Worm (Caenorhabditis elegans) whole organism, L4 larva: ENCODE data around the gene H17B01.5.
A peak's percentile ranks its signal among the peaks of the same experiment; 100 is the strongest.

Experiments used
- F49E8.2 ChIP-seq: sonication (generic microtip); optimal IDR thresholded peaks from 2 replicates; lab custom pipeline; 2016; ENCODE audit warnings: missing compliant biosample characterization, mild to moderate bottlenecking, missing genetic modification characterization, borderline replicate concordance
- R02D3.7 ChIP-seq: fragments of 150-350 bp; sonication (generic microtip); optimal IDR thresholded peaks from 3 replicates; lab custom pipeline; 2014; ENCODE audit warnings: missing biosample characterization, missing genetic modification characterization
- T20F7.1 ChIP-seq: fragments of 200-800 bp; sonication (Bioruptor generic); optimal IDR thresholded peaks from 2 replicates; lab custom pipeline; 2018; ENCODE audit warnings: mild to moderate bottlenecking, missing genetic modification characterization, missing compliant biosample characterization
- Y75B8A.6 ChIP-seq: fragments of 200-800 bp; sonication (Bioruptor generic); IDR thresholded peaks from 2 replicates; pipeline ENCODE4 v1.3.6; 2022; ENCODE audit warnings: missing genetic modification reagents, missing genetic modification characterization, missing compliant biosample characterization
- ZK337.2 ChIP-seq: fragments of 200-800 bp; sonication (Bioruptor generic); IDR thresholded peaks from 2 replicates; pipeline ENCODE4 v1.3.6; 2022; ENCODE audit warnings: missing genetic modification reagents, missing genetic modification characterization, missing compliant biosample characterization
- ZK546.5 ChIP-seq, 2 experiments: sonication (generic microtip); optimal IDR thresholded peaks; 2 replicates each; lab custom pipeline; 2017; ENCODE audit warnings: missing biosample characterization in 2 of 2, missing genetic modification characterization in 2 of 2
- attf-4 ChIP-seq: sonication (generic microtip); optimal IDR thresholded peaks from 3 replicates; lab custom pipeline; 2017; ENCODE audit warnings: missing biosample characterization, missing genetic modification characterization
- ceh-28 ChIP-seq: fragments of 150-350 bp; optimal IDR thresholded peaks from 2 replicates; lab custom pipeline; 2014; ENCODE audit warnings: missing biosample characterization, missing genetic modification reagents, missing genetic modification characterization
- ceh-32 ChIP-seq: sonication (generic microtip); optimal IDR thresholded peaks from 2 replicates; lab custom pipeline; 2016; ENCODE audit warnings: mild to moderate bottlenecking, missing genetic modification characterization, missing compliant biosample characterization; ENCODE audit not compliant: poor library complexity
- ceh-44 ChIP-seq: fragments of 200-800 bp; sonication (Bioruptor generic); IDR thresholded peaks from 2 replicates; pipeline ENCODE4 v1.3.6; 2022; ENCODE audit warnings: missing genetic modification reagents, missing genetic modification characterization, missing compliant biosample characterization
- ceh-62 ChIP-seq: sonication (generic microtip); optimal IDR thresholded peaks from 2 replicates; lab custom pipeline; 2017; ENCODE audit warnings: missing biosample characterization, missing genetic modification characterization
- ceh-82 ChIP-seq: sonication (generic microtip); optimal IDR thresholded peaks from 2 replicates; lab custom pipeline; 2017; ENCODE audit warnings: missing biosample characterization, missing genetic modification characterization
- ctbp-1 ChIP-seq: fragments of 200-800 bp; sonication (Bioruptor generic); IDR thresholded peaks from 2 replicates; pipeline ENCODE4 v1.3.6; 2022; ENCODE audit warnings: missing genetic modification reagents, missing genetic modification characterization, missing compliant biosample characterization
- daf-12 ChIP-seq: fragments of 150-350 bp; optimal IDR thresholded peaks from 2 replicates; lab custom pipeline; 2014; ENCODE audit warnings: missing biosample characterization, missing genetic modification reagents, missing genetic modification characterization
- daf-19 ChIP-seq: fragments of 200-800 bp; sonication (Bioruptor generic); conservative IDR thresholded peaks from 2 replicates; pipeline ENCODE4 v1.3.6; 2022; ENCODE audit warnings: missing genetic modification characterization, missing compliant biosample characterization
- dmd-8 ChIP-seq: fragments of 200-800 bp; sonication (Bioruptor generic); IDR thresholded peaks from 2 replicates; pipeline ENCODE4 v1.3.6; 2022; ENCODE audit warnings: missing genetic modification characterization, missing compliant biosample characterization
- dpl-1 ChIP-seq: fragments of 150-350 bp; optimal IDR thresholded peaks from 2 replicates; lab custom pipeline; 2014; ENCODE audit warnings: missing biosample characterization, missing genetic modification reagents, missing genetic modification characterization
- egl-27 ChIP-seq: sonication (generic microtip); optimal IDR thresholded peaks from 3 replicates; lab custom pipeline; 2017; ENCODE audit warnings: missing biosample characterization, missing genetic modification reagents, missing genetic modification characterization
- fos-1 ChIP-seq: fragments of 150-350 bp; optimal IDR thresholded peaks from 2 replicates; lab custom pipeline; 2014; ENCODE audit warnings: missing biosample characterization, missing genetic modification characterization
- gei-8 ChIP-seq: fragments of 200-800 bp; sonication (Bioruptor generic); optimal IDR thresholded peaks from 2 replicates; lab custom pipeline; 2018; ENCODE audit warnings: mild to moderate bottlenecking, missing genetic modification characterization, missing compliant biosample characterization
- lin-1 ChIP-seq: fragments of 200-800 bp; sonication (Bioruptor generic); IDR thresholded peaks from 2 replicates; pipeline ENCODE4 v1.3.6; 2022; ENCODE audit warnings: missing genetic modification reagents, missing genetic modification characterization, missing compliant biosample characterization
- lin-13 ChIP-seq: fragments of 150-350 bp; optimal IDR thresholded peaks from 2 replicates; lab custom pipeline; 2014; ENCODE audit warnings: missing biosample characterization, missing genetic modification reagents, missing genetic modification characterization
- lin-15B ChIP-seq: fragments of 150-350 bp; sonication (generic microtip); optimal IDR thresholded peaks from 3 replicates; lab custom pipeline; 2014; ENCODE audit warnings: missing biosample characterization, missing genetic modification characterization
- lin-38 ChIP-seq: fragments of 200-800 bp; sonication (Bioruptor generic); IDR thresholded peaks from 2 replicates; pipeline ENCODE4 v1.3.6; 2022; ENCODE audit warnings: missing genetic modification reagents, missing genetic modification characterization, missing compliant biosample characterization
- lin-39 ChIP-seq: fragments of 150-350 bp; optimal IDR thresholded peaks from 2 replicates; lab custom pipeline; 2014; ENCODE audit warnings: missing biosample characterization, missing genetic modification reagents, missing genetic modification characterization
- mdl-1 ChIP-seq, 2 experiments: fragments of 150-350 bp in 1 of 2; sonication (generic microtip) in 1 of 2; optimal IDR thresholded peaks; 2 replicates each; lab custom pipeline; 2014 to 2017; ENCODE audit warnings: missing biosample characterization in 2 of 2, missing genetic modification characterization in 2 of 2
- mep-1 ChIP-seq: fragments of 150-350 bp; sonication (generic microtip); optimal IDR thresholded peaks from 3 replicates; lab custom pipeline; 2014; ENCODE audit warnings: missing biosample characterization, missing genetic modification characterization
- nhr-11 ChIP-seq: fragments of 150-350 bp; optimal IDR thresholded peaks from 2 replicates; lab custom pipeline; 2014; ENCODE audit warnings: missing biosample characterization, missing genetic modification characterization
- nhr-28 ChIP-seq: fragments of 150-350 bp; optimal IDR thresholded peaks from 2 replicates; lab custom pipeline; 2014; ENCODE audit warnings: missing biosample characterization, missing genetic modification characterization
- nhr-42 ChIP-seq: fragments of 200-800 bp; sonication (Bioruptor generic); IDR thresholded peaks from 2 replicates; pipeline ENCODE4 v1.3.6; 2022; ENCODE audit warnings: missing genetic modification characterization, missing compliant biosample characterization
- nhr-6 ChIP-seq: fragments of 150-350 bp; optimal IDR thresholded peaks from 2 replicates; lab custom pipeline; 2014; ENCODE audit warnings: missing biosample characterization, missing genetic modification characterization
- nhr-76 ChIP-seq: fragments of 150-350 bp; optimal IDR thresholded peaks from 2 replicates; lab custom pipeline; 2014; ENCODE audit warnings: missing biosample characterization, missing genetic modification characterization
- nhr-77 ChIP-seq: fragments of 150-350 bp; optimal IDR thresholded peaks from 2 replicates; lab custom pipeline; 2014; ENCODE audit warnings: missing biosample characterization, missing genetic modification characterization
- pha-4 ChIP-seq, 2 experiments: fragments of 150-350 bp in 1 of 2; fragments of 200-800 bp in 1 of 2; sonication (Bioruptor generic) in 1 of 2; IDR thresholded peaks in 1 of 2; optimal IDR thresholded peaks in 1 of 2; 2 replicates each; pipeline versions ENCODE4 v1.3.6 to Lab custom; 2014 to 2022; ENCODE audit warnings: missing genetic modification characterization in 2 of 2, missing genetic modification reagents in 2 of 2, missing biosample characterization in 1 of 2, missing compliant biosample characterization in 1 of 2
- php-3 ChIP-seq: fragments of 200-800 bp; sonication (Bioruptor generic); IDR thresholded peaks from 2 replicates; pipeline ENCODE4 v1.3.6; 2022; ENCODE audit warnings: missing genetic modification reagents, missing genetic modification characterization, missing compliant biosample characterization
- rbr-2 ChIP-seq: sonication (generic microtip); optimal IDR thresholded peaks from 2 replicates; lab custom pipeline; 2016; ENCODE audit warnings: missing genotype, missing genetic modification characterization, missing compliant biosample characterization
- sdz-12 ChIP-seq: fragments of 200-800 bp; sonication (Bioruptor generic); optimal IDR thresholded peaks from 2 replicates; lab custom pipeline; 2018; ENCODE audit warnings: mild to moderate bottlenecking, missing genetic modification characterization, missing compliant biosample characterization
- set-16 ChIP-seq: fragments of 200-800 bp; sonication (Bioruptor generic); IDR thresholded peaks from 2 replicates; pipeline ENCODE4 v1.3.6; 2022; ENCODE audit warnings: missing genetic modification reagents, missing genetic modification characterization, missing compliant biosample characterization
- skn-1 ChIP-seq: fragments of 150-350 bp; optimal IDR thresholded peaks from 2 replicates; lab custom pipeline; 2014; ENCODE audit warnings: missing biosample characterization, missing genetic modification characterization
- snpc-1.2 ChIP-seq: fragments of 200-800 bp; sonication (Bioruptor generic); IDR thresholded peaks from 2 replicates; pipeline ENCODE4 v1.3.6; 2022; ENCODE audit warnings: missing genetic modification reagents, missing genetic modification characterization, missing compliant biosample characterization
- snpc-4 ChIP-seq: fragments of 150-350 bp; optimal IDR thresholded peaks from 2 replicates; lab custom pipeline; 2014; ENCODE audit warnings: missing biosample characterization, missing genetic modification characterization
- spr-3 ChIP-seq: fragments of 200-800 bp; sonication (Bioruptor generic); optimal IDR thresholded peaks from 2 replicates; lab custom pipeline; 2018; ENCODE audit warnings: mild to moderate bottlenecking, missing genetic modification characterization, missing compliant biosample characterization
- tra-1 ChIP-seq: fragments of 200-800 bp; sonication (Bioruptor generic); IDR thresholded peaks from 2 replicates; pipeline ENCODE4 v1.3.6; 2022; ENCODE audit warnings: missing genetic modification reagents, missing genetic modification characterization, missing compliant biosample characterization
- unc-130 ChIP-seq: sonication (generic microtip); optimal IDR thresholded peaks from 2 replicates; lab custom pipeline; 2016; ENCODE audit warnings: missing genetic modification reagents, missing genetic modification characterization, missing compliant biosample characterization
- zfp-2 ChIP-seq: sonication (generic microtip); optimal IDR thresholded peaks from 2 replicates; lab custom pipeline; 2016; ENCODE audit warnings: mild to moderate bottlenecking, missing genetic modification characterization, missing compliant biosample characterization
- zfp-3 ChIP-seq: fragments of 200-800 bp; sonication (Bioruptor generic); conservative IDR thresholded peaks from 2 replicates; pipeline ENCODE4 v1.3.6; 2022; ENCODE audit warnings: missing genetic modification reagents, missing genetic modification characterization, missing compliant biosample characterization
- zip-2 ChIP-seq: fragments of 150-350 bp; optimal IDR thresholded peaks from 2 replicates; lab custom pipeline; 2014; ENCODE audit warnings: missing biosample characterization, missing genetic modification characterization
- ztf-7 ChIP-seq: fragments of 150-350 bp; optimal IDR thresholded peaks from 2 replicates; lab custom pipeline; 2014; ENCODE audit warnings: missing biosample characterization, missing genetic modification characterization

H17B01.5 gene

DNA sequence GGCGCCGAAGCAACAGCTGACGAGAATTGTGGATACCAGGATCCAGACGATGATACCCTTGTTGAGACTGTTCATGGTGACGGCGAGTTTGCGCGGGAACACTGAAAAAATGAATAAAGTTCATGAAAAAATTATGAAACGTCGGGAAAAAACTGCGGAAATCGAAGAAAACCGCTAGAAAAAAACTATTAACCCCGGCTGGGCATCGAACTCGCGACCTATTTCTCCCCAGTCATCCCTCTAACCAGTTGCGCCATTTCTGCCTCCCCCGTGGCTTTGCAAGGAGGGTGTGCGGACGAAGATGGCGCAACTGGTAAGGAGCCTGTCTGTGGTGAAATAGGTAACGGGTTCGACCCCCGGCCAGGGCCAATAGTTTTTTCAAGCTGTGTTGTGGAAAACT lies at the start of gene H17B01.5:
H17B01.5 (minus strand) TSS at position 101 of the 400 bp plus-strand sequence.
- TF ChIP-seq daf-19 (GFP tag; lab: Robert Waterston, UW) = no peak
- TF ChIP-seq set-16 (GFP tag; lab: Robert Waterston, UW) = peak; percentile 29; the same call in 1 of the 2 replicates

DNA sequence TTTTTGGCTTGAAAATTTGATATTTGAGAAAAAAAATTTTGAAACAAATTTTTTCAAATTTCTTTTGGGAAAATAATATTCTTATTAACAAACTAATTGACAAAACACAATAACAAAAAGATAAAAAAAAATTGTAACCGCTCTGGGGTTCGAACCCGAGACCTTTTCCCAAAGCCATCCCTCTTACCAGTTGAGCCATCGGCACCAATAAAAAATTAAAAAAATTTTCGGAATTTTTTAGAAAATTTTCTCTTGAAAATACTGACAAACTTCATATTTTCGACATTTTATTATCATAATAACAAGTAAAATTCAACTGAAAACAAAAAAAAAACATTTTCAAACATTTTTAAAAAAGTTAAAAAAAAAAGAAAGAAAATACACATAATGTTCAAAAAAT lies 48.6 kb upstream of the H17B01.5 start:
- TF ChIP-seq dmd-8 (GFP tag; lab: Robert Waterston, UW) = no peak
- TF ChIP-seq lin-38 = 0 out of 2 replicates have a peak, but pooled peaks have one; percentile 15
- TF ChIP-seq, all 104 proteins: peak for 1

DNA sequence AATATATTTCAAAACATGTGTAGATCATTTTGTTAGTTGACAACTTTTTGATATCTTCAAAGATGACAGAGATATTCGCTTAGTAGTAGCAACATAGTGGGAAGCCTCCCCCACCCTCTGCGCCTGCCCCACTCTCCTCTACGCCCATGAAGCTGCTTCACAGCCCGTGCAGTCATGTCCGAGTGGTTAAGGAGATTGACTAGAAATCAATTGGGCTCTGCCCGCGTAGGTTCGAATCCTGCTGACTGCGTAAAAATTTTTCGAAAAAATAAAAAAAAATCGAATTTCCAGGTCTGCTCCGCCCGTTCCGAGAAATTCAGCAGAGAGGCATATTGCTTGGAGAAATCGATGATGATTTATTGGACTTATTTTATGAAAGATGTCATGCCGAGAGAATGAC lies 46.5 kb upstream of the H17B01.5 start:
- TF ChIP-seq gei-8 (GFP tag; lab: Kevin White, UChicago) (no peak), lin-1 (GFP tag; lab: Robert Waterston, UW) (peak; percentile 37; the same call in 1 of the 2 replicates), nhr-28 (tag; lab: Kevin White, UChicago) (no peak), lin-15B (tag; lab: Kevin White, UChicago) (no peak), nhr-11 (tag; lab: Kevin White, UChicago) (peak; percentile 15), zfp-2 (no peak), rbr-2 (tag; lab: Kevin White, UChicago) (peak; percentile 54), ZK337.2 (GFP tag; lab: Robert Waterston, UW) (no peak), ceh-82 (tag; lab: Kevin White, UChicago) (no peak), nhr-6 (tag; lab: Kevin White, UChicago) (no peak), ceh-44 (no peak; the same call in 1 of the 2 replicates), skn-1 (tag; lab: Kevin White, UChicago) (no peak), F49E8.2 (tag; lab: Kevin White, UChicago) (peak; percentile 9), php-3 (GFP tag; lab: Robert Waterston, UW) (no peak), dpl-1 (GFP tag; lab: Kevin White, UChicago) (no peak), daf-12 (tag; lab: Kevin White, UChicago) (no peak), mep-1 (tag; lab: Kevin White, UChicago) (peak; percentile 49), sdz-12 (GFP tag; lab: Kevin White, UChicago) (no peak), fos-1 (tag; lab: Kevin White, UChicago) (no peak), Y75B8A.6 (GFP tag; lab: Robert Waterston, UW) (peak; percentile 60; the same call in 1 of the 2 replicates), ceh-28 (tag; lab: Kevin White, UChicago) (no peak), snpc-4 (no peak), ceh-62 (tag; lab: Kevin White, UChicago) (no peak), attf-4 (tag; lab: Kevin White, UChicago) (no peak), ceh-32 (tag; lab: Kevin White, UChicago) (no peak), nhr-76 (tag; lab: Kevin White, UChicago) (no peak), egl-27 (no peak), nhr-77 (tag; lab: Kevin White, UChicago) (no peak), tra-1 (GFP tag; lab: Robert Waterston, UW) (peak; percentile 65), R02D3.7 (tag; lab: Kevin White, UChicago) (no peak), pha-4 (GFP tag; IDR thresholded peaks at IDR 0.05; lab: Robert Waterston, UW) (peak; percentile 73), pha-4 (tag; optimal IDR thresholded peaks at IDR 0.05; lab: Kevin White, UChicago) (no peak), nhr-42 (GFP tag; lab: Robert Waterston, UW) (no peak), dmd-8 (GFP tag; lab: Robert Waterston, UW) (0 out of 2 replicates have a peak, but pooled peaks have one; percentile 67), zfp-3 (GFP tag; lab: Robert Waterston, UW) (0 out of 2 replicates have a peak, but pooled peaks have one; percentile 64), snpc-1.2 (peak; percentile 52; the same call in 1 of the 2 replicates), lin-38 (peak; percentile 71; the same call in 1 of the 2 replicates), zip-2 (tag; lab: Kevin White, UChicago) (no peak), lin-39 (tag; lab: Kevin White, UChicago) (no peak), ZK546.5 (tag; optimal IDR thresholded peaks at IDR 0.05; lab: Kevin White, UChicago) (no peak), spr-3 (GFP tag; lab: Kevin White, UChicago) (no peak), ctbp-1 (GFP tag; lab: Robert Waterston, UW) (peak; percentile 72), unc-130 (GFP tag; lab: Kevin White, UChicago) (no peak), lin-13 (GFP tag; lab: Kevin White, UChicago) (peak; percentile 54), mdl-1 (tag; optimal IDR thresholded peaks at IDR 0.05; lab: Kevin White, UChicago) (no peak), ztf-7 (peak; percentile 45), T20F7.1 (GFP tag; lab: Kevin White, UChicago) (no peak)
